Worm (Caenorhabditis elegans) whole organism, mixed stage, embryonic: ENCODE results near the gene C13G5.2.

Experiments used
- bed-3 ChIP-seq: fragments of 200-800 bp; sonication (Bioruptor generic); optimal IDR thresholded peaks from 3 replicates; lab custom pipeline; 2018; ENCODE audit warnings: mild to moderate bottlenecking, missing genetic modification characterization, moderate library complexity, missing compliant biosample characterization
- drap-1 ChIP-seq: fragments of 200-800 bp; sonication (Bioruptor generic); optimal IDR thresholded peaks from 3 replicates; lab custom pipeline; 2018; ENCODE audit warnings: mild to moderate bottlenecking, missing genetic modification characterization, missing compliant biosample characterization
- elt-1 ChIP-seq: sonication (generic microtip); optimal IDR thresholded peaks from 2 replicates; lab custom pipeline; 2017; ENCODE audit warnings: missing genetic modification characterization, mild to moderate bottlenecking, missing compliant biosample characterization, antibody characterized with exemption, moderate library complexity, borderline replicate concordance; ENCODE audit not compliant: insufficient read depth
- flh-1 ChIP-seq: fragments of 200-800 bp; sonication (Bioruptor generic); optimal IDR thresholded peaks from 2 replicates; lab custom pipeline; 2018; ENCODE audit warnings: mild to moderate bottlenecking, missing genetic modification characterization, moderate library complexity, missing compliant biosample characterization
- nhr-12 ChIP-seq: fragments of 150-350 bp; optimal IDR thresholded peaks from 2 replicates; lab custom pipeline; 2014; ENCODE audit warnings: missing biosample characterization, missing genetic modification characterization

DNA sequence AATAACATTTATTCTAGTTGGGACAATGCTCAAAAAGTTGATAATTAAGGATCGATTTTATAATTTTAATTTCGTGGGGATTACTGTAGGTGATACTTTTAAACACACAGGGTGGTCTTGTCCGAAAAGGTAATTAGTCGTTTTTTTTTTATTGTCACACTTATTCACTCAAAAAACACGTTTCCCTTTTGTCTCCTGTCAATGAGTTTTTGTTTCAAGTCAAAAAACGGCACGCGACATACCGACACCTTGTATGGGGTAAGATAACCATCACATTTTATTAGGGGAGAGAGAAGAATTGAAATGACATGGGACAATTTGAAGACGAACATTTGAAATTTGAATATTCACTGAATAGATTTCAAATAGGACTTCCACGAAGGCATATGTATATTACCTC is 6.9 kb upstream of the C13G5.2 start:
- TF ChIP-seq drap-1 (no peak), bed-3 (GFP tag; lab: Kevin White, UChicago) (no peak), elt-1 (tag; lab: Kevin White, UChicago) (no peak), flh-1 (no peak), nhr-12 (tag; lab: Kevin White, UChicago) (no peak)
